Worm (Caenorhabditis elegans) whole organism, L3 larva: ENCODE results near the gene sru-26.
"Not testable (repeated sequence)": the region's sequence is repeated elsewhere in the genome, so short reads cannot be mapped to it uniquely, and the experiment has no call there.

Experiments used
- R02D3.7 ChIP-seq: fragments of 150-350 bp; optimal IDR thresholded peaks from 2 replicates; lab custom pipeline; 2014; ENCODE audit warnings: missing biosample characterization, missing genetic modification characterization
- ama-1 ChIP-seq: fragments of 150-350 bp; optimal IDR thresholded peaks from 2 replicates; lab custom pipeline; 2018
- ceh-16 ChIP-seq: sonication (generic microtip); optimal IDR thresholded peaks from 2 replicates; lab custom pipeline; 2017; ENCODE audit warnings: missing biosample characterization, missing genetic modification characterization
- ceh-28 ChIP-seq: fragments of 150-350 bp; optimal IDR thresholded peaks from 2 replicates; lab custom pipeline; 2014; ENCODE audit warnings: missing biosample characterization, missing genetic modification reagents, missing genetic modification characterization
- ceh-82 ChIP-seq: fragments of 150-350 bp; optimal IDR thresholded peaks from 2 replicates; lab custom pipeline; 2014; ENCODE audit warnings: missing biosample characterization, missing genetic modification characterization
- ceh-9 ChIP-seq: sonication (generic microtip); optimal IDR thresholded peaks from 2 replicates; lab custom pipeline; 2018; ENCODE audit warnings: missing biosample characterization, missing genetic modification characterization
- egl-27 ChIP-seq: sonication (generic microtip); optimal IDR thresholded peaks from 4 replicates; lab custom pipeline; 2017; ENCODE audit warnings: missing biosample characterization, missing genetic modification reagents, missing genetic modification characterization
- egl-5 ChIP-seq: fragments of 150-350 bp; optimal IDR thresholded peaks from 2 replicates; lab custom pipeline; 2017; ENCODE audit warnings: missing biosample characterization, missing genetic modification reagents, missing genetic modification characterization, inconsistent platforms
- elt-1 ChIP-seq: fragments of 150-350 bp; optimal IDR thresholded peaks from 2 replicates; lab custom pipeline; 2014; ENCODE audit warnings: missing biosample characterization, missing genetic modification characterization
- elt-2 ChIP-seq: sonication (generic microtip); optimal IDR thresholded peaks from 2 replicates; lab custom pipeline; 2016; ENCODE audit warnings: missing genetic modification reagents, mild to moderate bottlenecking, missing genetic modification characterization, missing compliant biosample characterization
- elt-3 ChIP-seq, 3 experiments: fragments of 150-350 bp in 1 of 3; sonication (generic microtip) in 2 of 3; optimal IDR thresholded peaks; 2 replicates in 2 of 3; 4 replicates in 1 of 3; lab custom pipeline; 2014 to 2017; ENCODE audit warnings: missing biosample characterization in 3 of 3, missing genetic modification characterization in 3 of 3
- fkh-10 ChIP-seq: sonication (generic microtip); optimal IDR thresholded peaks from 2 replicates; lab custom pipeline; 2017; ENCODE audit warnings: missing biosample characterization, missing genetic modification reagents, missing genetic modification characterization
- fkh-2 ChIP-seq: fragments of 150-350 bp; optimal IDR thresholded peaks from 2 replicates; lab custom pipeline; 2014; ENCODE audit warnings: missing biosample characterization, missing genetic modification reagents, missing genetic modification characterization
- hmg-11 ChIP-seq: sonication (generic microtip); optimal IDR thresholded peaks from 2 replicates; lab custom pipeline; 2016; ENCODE audit warnings: missing genetic modification characterization, missing compliant biosample characterization
- lin-39 ChIP-seq: fragments of 150-350 bp; optimal IDR thresholded peaks from 2 replicates; lab custom pipeline; 2018; ENCODE audit warnings: missing biosample characterization, missing genetic modification reagents, missing genetic modification characterization
- lsy-12 ChIP-seq: sonication (generic microtip); optimal IDR thresholded peaks from 2 replicates; lab custom pipeline; 2016; ENCODE audit warnings: mild to moderate bottlenecking, missing genetic modification characterization, missing compliant biosample characterization
- mml-1 ChIP-seq: fragments of 150-350 bp; sonication (generic microtip); optimal IDR thresholded peaks from 3 replicates; lab custom pipeline; 2014; ENCODE audit warnings: missing biosample characterization, missing genetic modification characterization
- nfya-1 ChIP-seq: sonication (generic microtip); optimal IDR thresholded peaks from 2 replicates; lab custom pipeline; 2017; ENCODE audit warnings: missing genetic modification characterization, mild to moderate bottlenecking, missing compliant biosample characterization, antibody characterized with exemption, moderate library complexity; ENCODE audit not compliant: insufficient read depth
- nhr-11 ChIP-seq: fragments of 150-350 bp; optimal IDR thresholded peaks from 2 replicates; lab custom pipeline; 2014; ENCODE audit warnings: missing biosample characterization, missing genetic modification characterization
- nhr-12 ChIP-seq: fragments of 150-350 bp; optimal IDR thresholded peaks from 2 replicates; lab custom pipeline; 2014; ENCODE audit warnings: missing biosample characterization, missing genetic modification characterization
- nhr-23 ChIP-seq: fragments of 150-350 bp; optimal IDR thresholded peaks from 2 replicates; lab custom pipeline; 2014; ENCODE audit warnings: missing biosample characterization, missing genetic modification reagents, missing genetic modification characterization
- nhr-25 ChIP-seq: sonication (generic microtip); optimal IDR thresholded peaks from 2 replicates; lab custom pipeline; 2017; ENCODE audit warnings: missing biosample characterization, missing genetic modification characterization
- nhr-28 ChIP-seq: fragments of 150-350 bp; optimal IDR thresholded peaks from 2 replicates; lab custom pipeline; 2014; ENCODE audit warnings: missing biosample characterization, missing genetic modification characterization
- nhr-43 ChIP-seq: sonication (generic microtip); optimal IDR thresholded peaks from 2 replicates; lab custom pipeline; 2016; ENCODE audit warnings: mild to moderate bottlenecking, missing genetic modification characterization, missing compliant biosample characterization; ENCODE audit not compliant: poor library complexity, severe bottlenecking
- nhr-77 ChIP-seq: fragments of 150-350 bp; optimal IDR thresholded peaks from 2 replicates; lab custom pipeline; 2014; ENCODE audit warnings: missing biosample characterization, missing genetic modification characterization
- pha-4 ChIP-seq: fragments of 150-350 bp; optimal IDR thresholded peaks from 2 replicates; lab custom pipeline; 2014; ENCODE audit warnings: missing biosample characterization, missing genetic modification reagents, missing genetic modification characterization
- pqm-1 ChIP-seq: fragments of 150-350 bp; optimal IDR thresholded peaks from 2 replicates; lab custom pipeline; 2017; ENCODE audit warnings: missing biosample characterization, missing genetic modification characterization, inconsistent platforms
- sea-2 ChIP-seq: fragments of 150-350 bp; sonication (generic microtip); optimal IDR thresholded peaks from 4 replicates; lab custom pipeline; 2014; ENCODE audit warnings: missing biosample characterization, missing genetic modification reagents, missing genetic modification characterization
- skn-1 ChIP-seq: fragments of 150-350 bp; optimal IDR thresholded peaks from 2 replicates; lab custom pipeline; 2014; ENCODE audit warnings: missing biosample characterization, missing genetic modification characterization
- tbx-2 ChIP-seq: sonication (generic microtip); optimal IDR thresholded peaks from 2 replicates; lab custom pipeline; 2016; ENCODE audit warnings: mild to moderate bottlenecking, missing genetic modification characterization, missing compliant biosample characterization
- unc-39 ChIP-seq: sonication (generic microtip); optimal IDR thresholded peaks from 4 replicates; lab custom pipeline; 2017; ENCODE audit warnings: missing biosample characterization, missing genetic modification characterization
- unc-62 ChIP-seq: fragments of 150-350 bp; sonication (generic microtip); optimal IDR thresholded peaks from 4 replicates; lab custom pipeline; 2014; ENCODE audit warnings: missing biosample characterization, missing genetic modification reagents, missing genetic modification characterization
- zag-1 ChIP-seq: fragments of 150-350 bp; optimal IDR thresholded peaks from 2 replicates; lab custom pipeline; 2014; ENCODE audit warnings: missing biosample characterization, missing genetic modification characterization
- ztf-4 ChIP-seq: fragments of 150-350 bp; optimal IDR thresholded peaks from 2 replicates; lab custom pipeline; 2014; ENCODE audit warnings: missing biosample characterization, missing genetic modification characterization

sru-26 gene

ce11 chrIV:12478711-12479110 lies 8.6 kb upstream of the sru-26 start, which contains the start of gene igdb-1:
igdb-1 (plus strand) TSS chrIV:12479011.
- TF ChIP-seq elt-2; nhr-77; lin-39 (tag; lab: Kevin White, UChicago): not testable (repeated sequence)

ce11 chrIV:12484479-12484878 lies 2.8 kb upstream of the sru-26 start, which contains the start of gene T04A11.4:
T04A11.4 (minus strand) TSS chrIV:12484579.
- not testable (repeated sequence) for TF ChIP-seq ceh-82 (tag; lab: Kevin White, UChicago); egl-5 (tag; lab: Kevin White, UChicago); fkh-10 (GFP tag; lab: Kevin White, UChicago)

- TF ChIP-seq nhr-25 (tag; lab: Kevin White, UChicago): no peak
- no peak for TF ChIP-seq nhr-12 (tag; lab: Kevin White, UChicago)
- no peak for TF ChIP-seq unc-62 (GFP tag; lab: Kevin White, UChicago)
- TF ChIP-seq skn-1: no peak
- TF ChIP-seq pha-4 (tag; lab: Kevin White, UChicago): no peak
- no peak for TF ChIP-seq nhr-11 (tag; lab: Kevin White, UChicago)
- no peak for TF ChIP-seq unc-39 (tag; lab: Kevin White, UChicago)
- TF ChIP-seq R02D3.7 (tag; lab: Kevin White, UChicago): no peak
- no peak for TF ChIP-seq nhr-28 (tag; lab: Kevin White, UChicago)
- no peak for TF ChIP-seq hmg-11
- no peak for TF ChIP-seq nfya-1 (tag; lab: Kevin White, UChicago)
- TF ChIP-seq nhr-23: no peak
- TF ChIP-seq tbx-2 (tag; lab: Kevin White, UChicago): no peak
- no peak for TF ChIP-seq pqm-1 (tag; lab: Kevin White, UChicago)
- TF ChIP-seq elt-3 (tag; optimal IDR thresholded peaks at IDR 0.05; lab: Kevin White, UChicago): no peak
- TF ChIP-seq ztf-4: no peak
- TF ChIP-seq sea-2 (GFP tag; lab: Kevin White, UChicago): no peak
- no peak for TF ChIP-seq nhr-43 (tag; lab: Kevin White, UChicago)
- no peak for TF ChIP-seq egl-5 (tag; lab: Kevin White, UChicago)
- TF ChIP-seq lin-39 (tag; lab: Kevin White, UChicago): no peak
- TF ChIP-seq, all 47 proteins: peak for 0
These were observed 3.2 kb downstream of the sru-26 start, which contains the start of gene him-6 for ce11 chrIV:12490491-12490890. him-6 (plus strand) TSS chrIV:12490791.

ce11 chrIV:12495196-12495595 lies 7.9 kb downstream of the sru-26 start, which contains the start of gene sru-20:
sru-20 (plus strand) TSS chrIV:12495496.
- TF ChIP-seq zag-1 (tag; lab: Kevin White, UChicago): no peak
- no peak for TF ChIP-seq ceh-28 (tag; lab: Kevin White, UChicago)
- TF ChIP-seq skn-1: no peak
- no peak for TF ChIP-seq mml-1 (tag; lab: Kevin White, UChicago)
- TF ChIP-seq ceh-16 (tag; lab: Kevin White, UChicago): no peak
- no peak for TF ChIP-seq nhr-11 (tag; lab: Kevin White, UChicago)
- TF ChIP-seq unc-39 (tag; lab: Kevin White, UChicago): no peak
- TF ChIP-seq lsy-12 (tag; lab: Kevin White, UChicago): no peak
- no peak for TF ChIP-seq unc-62 (GFP tag; lab: Kevin White, UChicago)
- no peak for TF ChIP-seq ama-1 (lab: Kevin White, UChicago)
- no peak for TF ChIP-seq nhr-28 (tag; lab: Kevin White, UChicago)
- TF ChIP-seq elt-1 (tag; lab: Kevin White, UChicago): no peak
- no peak for TF ChIP-seq ceh-9
- TF ChIP-seq nhr-25 (tag; lab: Kevin White, UChicago): no peak
- no peak for TF ChIP-seq fkh-2
- TF ChIP-seq elt-2: no peak

ce11 chrIV:12498238-12498637 lies 10.9 kb downstream of the sru-26 start, which contains the start of gene sru-19:
sru-19 (plus strand) TSS chrIV:12498538.
- TF ChIP-seq egl-27: no peak
- TF ChIP-seq unc-62 (GFP tag; lab: Kevin White, UChicago): no peak
- TF ChIP-seq unc-39 (tag; lab: Kevin White, UChicago): no peak
- no peak for TF ChIP-seq ceh-16 (tag; lab: Kevin White, UChicago)
